Fruit fly (Drosophila melanogaster): ENCODE results near the gene Alp12.

The Alp12 gene

dm6 chr2L:19423467-19424122 lies at the start of gene Alp12, which contains the start of gene CG13085 (continued):
- TF ChIP-seq gt (GFP tag; IDR thresholded peaks at IDR 0.05) (peak; percentile 90), hbn (GFP tag; IDR thresholded peaks at IDR 0.05; ENCODE audit: partially characterized antibody) (no peak), CG12155 (GFP tag; optimal IDR thresholded peaks at IDR 0.05) (peak; percentile 95), HLH54F (GFP tag; optimal IDR thresholded peaks at IDR 0.05) (peak; percentile 91), CG4707 (GFP tag; optimal IDR thresholded peaks at IDR 0.05) (peak; percentile 92), pum (GFP tag; optimal IDR thresholded peaks at IDR 0.05) (peak; percentile 94), CG4282 (GFP tag; optimal IDR thresholded peaks at IDR 0.05) (peak; percentile 70), CG31224 (GFP tag; IDR thresholded peaks at IDR 0.05) (peak; percentile 92), sna (GFP tag; IDR thresholded peaks at IDR 0.05; ENCODE audit: partially characterized antibody) (no peak), CG15696 (tag; optimal IDR thresholded peaks at IDR 0.05) (peak; percentile 86), CG7839 (tag; optimal IDR thresholded peaks at IDR 0.05) (peak; percentile 98), CG3281 (GFP tag; optimal IDR thresholded peaks at IDR 0.05) (peak; percentile 99), CG7745 (tag; optimal IDR thresholded peaks at IDR 0.05) (peak; percentile 59), Med (GFP tag) (peak; percentile 97), gsb (GFP tag; IDR thresholded peaks at IDR 0.05) (peak; percentile 95), corto (GFP tag; optimal IDR thresholded peaks at IDR 0.05) (peak; percentile 87), Taf1 (GFP tag; IDR thresholded peaks at IDR 0.05) (peak; percentile 90), Elba2 (GFP tag; optimal IDR thresholded peaks at IDR 0.05) (peak; percentile 27), CG7271 (tag; optimal IDR thresholded peaks at IDR 0.05) (peak; percentile 66), insv (GFP tag; optimal IDR thresholded peaks at IDR 0.05) (peak; percentile 54 to 84), chm (GFP tag; IDR thresholded peaks at IDR 0.05) (peak; percentile 85; the same call in 1 of the 2 replicates), bsh (GFP tag; optimal IDR thresholded peaks at IDR 0.05) (peak; percentile 97 to 98), CG2875 (GFP tag; optimal IDR thresholded peaks at IDR 0.05) (peak; percentile 98), gro (GFP tag; optimal IDR thresholded peaks at IDR 0.05) (peak; percentile 92), unpg (GFP tag; optimal IDR thresholded peaks at IDR 0.05) (peak; percentile 97), CG9215 (GFP tag; IDR thresholded peaks at IDR 0.05) (peak; percentile 95), CG15601 (tag; optimal IDR thresholded peaks at IDR 0.05) (peak; percentile 98), CG8089 (GFP tag; optimal IDR thresholded peaks at IDR 0.05) (peak; percentile 84), CG9437 (GFP tag; optimal IDR thresholded peaks at IDR 0.05) (peak; percentile 96), Awh (GFP tag; IDR thresholded peaks at IDR 0.05) (peak; percentile 91; the same call in 1 of the 2 replicates), Ssrp (tag; optimal IDR thresholded peaks at IDR 0.05) (peak; percentile 98), NFAT (GFP tag; IDR thresholded peaks at IDR 0.05) (peak; percentile 92), CG12071 (GFP tag; optimal IDR thresholded peaks at IDR 0.05) (peak; percentile 94), HLH4C (GFP tag; IDR thresholded peaks at IDR 0.05; ENCODE audit: partially characterized antibody) (no peak), CG18011 (GFP tag; optimal IDR thresholded peaks at IDR 0.05) (peak; percentile 89), maf-S (GFP tag; optimal IDR thresholded peaks at IDR 0.05) (peak; percentile 91), Deaf1 (tag; optimal IDR thresholded peaks at IDR 0.05) (peak; percentile 89), odd (GFP tag; optimal IDR thresholded peaks at IDR 0.05) (peak; percentile 99), ham (GFP tag; IDR thresholded peaks at IDR 0.05) (peak; percentile 80)

DNA sequence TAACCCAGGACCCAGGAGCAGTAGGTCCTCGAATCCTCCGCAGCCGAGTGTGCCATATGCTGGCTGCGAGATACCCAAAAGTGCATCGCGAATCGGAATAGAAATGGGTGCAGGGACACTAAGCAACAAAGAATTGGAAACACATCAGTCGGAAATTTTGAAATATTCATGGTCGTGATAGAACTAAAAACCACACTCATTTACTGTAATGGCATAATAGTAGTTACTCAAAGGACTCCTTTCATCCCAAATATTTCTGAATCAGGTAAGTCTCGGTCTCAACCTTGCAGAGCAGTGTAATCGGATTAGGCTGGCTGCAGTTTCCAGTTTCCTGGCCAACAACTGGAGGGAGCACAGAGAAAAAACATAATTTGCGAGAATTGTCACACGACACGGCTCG lies 47.7 kb upstream of the Alp12 start:
- TF ChIP-seq oc (tag; optimal IDR thresholded peaks at IDR 0.05) (peak; percentile 82), CG12155 (GFP tag; optimal IDR thresholded peaks at IDR 0.05) (no peak), gce (GFP tag; IDR thresholded peaks at IDR 0.05) (no peak), CG17912 (GFP tag; optimal IDR thresholded peaks at IDR 0.05) (no peak), crol (GFP tag; IDR thresholded peaks at IDR 0.05) (no peak), CG34224 (GFP tag; IDR thresholded peaks at IDR 0.05; ENCODE audit: partially characterized antibody) (no peak), tin (GFP tag; optimal IDR thresholded peaks at IDR 0.05) (peak; percentile 7), rib (GFP tag; IDR thresholded peaks at IDR 0.05) (no peak), stwl (tag; optimal IDR thresholded peaks at IDR 0.05) (no peak), NC2β (GFP tag; optimal IDR thresholded peaks at IDR 0.05) (peak; percentile 20), E2f1 (GFP tag; IDR thresholded peaks at IDR 0.05) (no peak; the same call in 1 of the 2 replicates), CG12769 (tag; optimal IDR thresholded peaks at IDR 0.05) (no peak), CG12071 (GFP tag; optimal IDR thresholded peaks at IDR 0.05) (no peak), CG4282 (GFP tag; optimal IDR thresholded peaks at IDR 0.05) (no peak), chif (GFP tag; optimal IDR thresholded peaks at IDR 0.05) (peak in 1 of 2 experiments; percentile 43)

Measured in whole organism, embryonic.